Worm (Caenorhabditis elegans) whole organism, L1 larva: ENCODE measurements around the gene R10D12.10.

Experiments used
- ceh-8 ChIP-seq: fragments of 200-800 bp; sonication (Bioruptor generic); optimal IDR thresholded peaks from 2 replicates; lab custom pipeline; 2018; ENCODE audit warnings: mild to moderate bottlenecking, missing genetic modification characterization, moderate library complexity, missing compliant biosample characterization
- dpl-1 ChIP-seq, 3 experiments: fragments of 150-350 bp in 2 of 3; sonication (generic microtip) in 1 of 3; optimal IDR thresholded peaks; 2 replicates each; lab custom pipeline; 2014 to 2017; ENCODE audit warnings: missing biosample characterization in 3 of 3, missing genetic modification characterization in 3 of 3, missing genetic modification reagents in 3 of 3
- efl-1 ChIP-seq, 4 experiments: fragments of 150-350 bp; optimal IDR thresholded peaks in 3 of 4; peaks in 1 of 4; 1 replicate in 1 of 4; 2 replicates in 3 of 4; lab custom pipeline; 2014; ENCODE audit warnings: missing biosample characterization in 2 of 4, missing genetic modification characterization in 2 of 4, missing genetic modification reagents in 2 of 4
- lin-13 ChIP-seq: fragments of 150-350 bp; optimal IDR thresholded peaks from 2 replicates; lab custom pipeline; 2014; ENCODE audit warnings: missing biosample characterization, missing genetic modification reagents, missing genetic modification characterization
- mdl-1 ChIP-seq, 2 experiments: fragments of 150-350 bp; optimal IDR thresholded peaks; 2 replicates each; lab custom pipeline; 2014 to 2017; ENCODE audit warnings: missing biosample characterization in 2 of 2, missing genetic modification characterization in 2 of 2, inconsistent platforms in 1 of 2
- mep-1 ChIP-seq: fragments of 150-350 bp; optimal IDR thresholded peaks from 2 replicates; lab custom pipeline; 2014; ENCODE audit warnings: missing biosample characterization, missing genetic modification characterization
- nhr-11 ChIP-seq: fragments of 150-350 bp; optimal IDR thresholded peaks from 2 replicates; lab custom pipeline; 2014; ENCODE audit warnings: missing biosample characterization, missing genetic modification characterization
- nhr-12 ChIP-seq: sonication (generic microtip); optimal IDR thresholded peaks from 2 replicates; lab custom pipeline; 2017; ENCODE audit warnings: missing biosample characterization, missing genetic modification characterization
- nhr-237 ChIP-seq: fragments of 150-350 bp; optimal IDR thresholded peaks from 2 replicates; lab custom pipeline; 2014; ENCODE audit warnings: missing biosample characterization, missing genetic modification characterization
- nhr-28 ChIP-seq: fragments of 150-350 bp; optimal IDR thresholded peaks from 2 replicates; lab custom pipeline; 2014; ENCODE audit warnings: missing biosample characterization, missing genetic modification characterization
- snpc-4 ChIP-seq: fragments of 150-350 bp; optimal IDR thresholded peaks from 2 replicates; lab custom pipeline; 2014; ENCODE audit warnings: missing biosample characterization, missing genetic modification characterization
- zip-4 ChIP-seq: fragments of 200-800 bp; sonication (Bioruptor generic); optimal IDR thresholded peaks from 2 replicates; lab custom pipeline; 2018; ENCODE audit warnings: mild to moderate bottlenecking, missing genetic modification characterization, moderate library complexity, missing compliant biosample characterization

DNA sequence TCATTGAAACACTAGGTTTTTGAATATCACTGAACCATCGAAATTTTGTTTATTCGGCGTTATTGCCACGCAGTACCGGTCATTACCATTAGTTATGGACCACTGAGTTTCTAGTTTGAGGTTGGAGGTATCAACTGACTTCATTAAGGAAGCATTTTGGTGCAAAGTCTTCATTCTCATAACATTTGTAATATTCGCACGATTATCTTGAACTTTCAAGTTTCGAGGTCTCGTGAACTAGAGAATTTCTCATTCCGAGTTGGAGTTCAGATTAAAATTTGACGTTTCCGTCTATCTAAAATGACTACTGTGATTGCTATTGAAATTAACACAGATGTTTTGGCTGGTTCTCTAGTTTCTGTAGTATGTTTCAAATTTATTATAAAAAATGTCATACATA, 37.4 kb downstream of the R10D12.10 start, which contains the start of gene srx-42:
- TF ChIP-seq zip-4 (GFP tag; lab: Kevin White, UChicago) (no peak), nhr-237 (no peak), snpc-4 (no peak), nhr-28 (no peak), nhr-11 (tag; lab: Kevin White, UChicago) (no peak), efl-1 (optimal IDR thresholded peaks at IDR 0.05; lab: Kevin White, UChicago) (no peak), efl-1 (GFP tag; optimal IDR thresholded peaks at IDR 0.05 in 1 of 2; lab: Kevin White, UChicago) (no peak), lin-13 (no peak), dpl-1 (GFP tag; optimal IDR thresholded peaks at IDR 0.05; lab: Kevin White, UChicago) (no peak), ceh-8 (no peak), mep-1 (tag; lab: Kevin White, UChicago) (no peak), nhr-12 (tag; lab: Kevin White, UChicago) (no peak), mdl-1 (tag; optimal IDR thresholded peaks at IDR 0.05; lab: Kevin White, UChicago) (no peak)
